Fruit fly (Drosophila melanogaster) whole organism, embryonic: ENCODE results near the gene CG43438.

Experiments used
- Asciz ChIP-seq: fragments of 200-800 bp; sonication (Bioruptor generic); optimal IDR thresholded peaks from 2 replicates; lab custom pipeline; 2017; ENCODE audit warnings: missing biosample characterization, mild to moderate bottlenecking, missing genetic modification characterization, missing genetic modification reagents
- Bgb ChIP-seq: fragments of 200-800 bp; sonication (Bioruptor generic); IDR thresholded peaks from 2 replicates; pipeline ENCODE4 v1.3.6; 2022; ENCODE audit warnings: missing biosample characterization, missing genetic modification characterization; ENCODE audit not compliant: partially characterized antibody
- CG10267 ChIP-seq: fragments of 200-800 bp; sonication (Bioruptor generic); optimal IDR thresholded peaks from 2 replicates; lab custom pipeline; 2018; ENCODE audit warnings: missing biosample characterization, mild to moderate bottlenecking, missing genetic modification characterization, moderate library complexity
- CG11247 ChIP-seq: fragments of 200-800 bp; sonication (Bioruptor generic); IDR thresholded peaks from 2 replicates; pipeline ENCODE4 v1.3.6; 2022; ENCODE audit warnings: missing biosample characterization, missing genetic modification characterization
- CG13775 ChIP-seq: fragments of 200-800 bp; sonication (Bioruptor generic); optimal IDR thresholded peaks from 3 replicates; lab custom pipeline; 2017; ENCODE audit warnings: missing biosample characterization, mild to moderate bottlenecking, missing genetic modification characterization
- CG14441 ChIP-seq: fragments of 200-800 bp; sonication (Bioruptor generic); IDR thresholded peaks from 2 replicates; pipeline ENCODE4 v1.3.6; 2022; ENCODE audit warnings: missing biosample characterization, missing genetic modification characterization
- CG18599 ChIP-seq: fragments of 200-800 bp; sonication (Bioruptor generic); optimal IDR thresholded peaks from 3 replicates; lab custom pipeline; 2017; ENCODE audit warnings: missing biosample characterization, missing genetic modification characterization, mild to moderate bottlenecking, moderate library complexity, missing genetic modification reagents
- CG2202 ChIP-seq: fragments of 200-800 bp; sonication (Bioruptor generic); optimal IDR thresholded peaks from 2 replicates; lab custom pipeline; 2018; ENCODE audit warnings: missing biosample characterization, mild to moderate bottlenecking, missing genetic modification characterization
- CG3163 ChIP-seq: fragments of 200-800 bp; sonication (Bioruptor generic); optimal IDR thresholded peaks from 3 replicates; lab custom pipeline; 2016; ENCODE audit warnings: missing biosample characterization, missing genetic modification characterization
- CG3995 ChIP-seq: fragments of 200-800 bp; sonication (Bioruptor generic); optimal IDR thresholded peaks from 3 replicates; lab custom pipeline; 2016; ENCODE audit warnings: missing biosample characterization, missing genetic modification characterization
- CG4730 ChIP-seq: fragments of 200-800 bp; sonication (Bioruptor generic); IDR thresholded peaks from 2 replicates; pipeline ENCODE4 v1.3.6; 2022; ENCODE audit warnings: missing biosample characterization, missing genetic modification characterization
- CG7963 ChIP-seq: fragments of 200-800 bp; sonication (Bioruptor generic); IDR thresholded peaks from 3 replicates; pipeline ENCODE4 v1.3.6; 2022; ENCODE audit warnings: missing biosample characterization, missing genetic modification characterization; ENCODE audit not compliant: partially characterized antibody
- CG8388 ChIP-seq: fragments of 200-800 bp; sonication (Bioruptor generic); optimal IDR thresholded peaks from 2 replicates; lab custom pipeline; 2019; ENCODE audit warnings: missing biosample characterization, mild to moderate bottlenecking, missing genetic modification characterization, moderate library complexity
- CG9797 ChIP-seq: fragments of 200-800 bp; sonication (Bioruptor generic); optimal IDR thresholded peaks from 3 replicates; lab custom pipeline; 2018; ENCODE audit warnings: missing biosample characterization, mild to moderate bottlenecking, missing genetic modification characterization
- CTCF ChIP-seq: fragments of 200-800 bp; sonication (Bioruptor generic); optimal IDR thresholded peaks from 2 replicates; lab custom pipeline; 2017; ENCODE audit warnings: missing biosample characterization, mild to moderate bottlenecking, missing genetic modification characterization, moderate library complexity
- Deaf1 ChIP-seq: fragments of 200-800 bp; optimal IDR thresholded peaks from 3 replicates; lab custom pipeline; 2019; ENCODE audit warnings: missing biosample characterization, mild to moderate bottlenecking, missing genetic modification characterization, moderate library complexity
- E2f2 ChIP-seq: fragments of 200-800 bp; sonication (Bioruptor generic); IDR thresholded peaks from 2 replicates; pipeline ENCODE4 v1.3.6; 2022; ENCODE audit warnings: missing biosample characterization, missing genetic modification characterization
- ERR ChIP-seq: fragments of 200-800 bp; sonication (Bioruptor generic); optimal IDR thresholded peaks from 2 replicates; lab custom pipeline; 2016; ENCODE audit warnings: missing biosample characterization, missing genetic modification characterization
- Eip74EF ChIP-seq, 2 experiments: fragments of 200-800 bp in 1 of 2; fragments of >200 bp in 1 of 2; sonication (Bioruptor generic) in 1 of 2; optimal IDR thresholded peaks; 2 replicates each; lab custom pipeline; 2017 to 2019; ENCODE audit warnings: missing biosample characterization in 2 of 2, missing genetic modification characterization in 2 of 2, mild to moderate bottlenecking in 1 of 2, moderate library complexity in 1 of 2
- Elba2 ChIP-seq: fragments of 200-800 bp; sonication (Bioruptor generic); optimal IDR thresholded peaks from 3 replicates; lab custom pipeline; 2016; ENCODE audit warnings: missing biosample characterization, missing genetic modification characterization
- Myb ChIP-seq: fragments of 200-800 bp; sonication (Bioruptor generic); optimal IDR thresholded peaks from 2 replicates; lab custom pipeline; 2016; ENCODE audit warnings: missing biosample characterization, missing genetic modification characterization
- Side ChIP-seq: fragments of 200-800 bp; sonication (Bioruptor generic); optimal IDR thresholded peaks from 2 replicates; lab custom pipeline; 2016; ENCODE audit warnings: missing biosample characterization, missing genetic modification characterization
- Sry-β ChIP-seq: fragments of 200-800 bp; sonication (Bioruptor generic); optimal IDR thresholded peaks from 2 replicates; lab custom pipeline; 2018; ENCODE audit warnings: missing biosample characterization, mild to moderate bottlenecking, missing genetic modification characterization, moderate library complexity
- chm ChIP-seq: fragments of 200-800 bp; sonication (Bioruptor generic); IDR thresholded peaks from 2 replicates; pipeline ENCODE4 v1.3.6; 2022; ENCODE audit warnings: missing biosample characterization, missing genetic modification characterization
- emc ChIP-seq: fragments of 200-800 bp; sonication (Bioruptor generic); optimal IDR thresholded peaks from 2 replicates; lab custom pipeline; 2016; ENCODE audit warnings: missing biosample characterization, missing genetic modification characterization
- gce ChIP-seq: fragments of 200-800 bp; sonication (Bioruptor generic); IDR thresholded peaks from 3 replicates; pipeline ENCODE4 v1.3.6; 2022; ENCODE audit warnings: missing biosample characterization, missing genetic modification characterization
- jumu ChIP-seq: fragments of 200-800 bp; sonication (Bioruptor generic); optimal IDR thresholded peaks from 3 replicates; lab custom pipeline; 2016; ENCODE audit warnings: missing biosample characterization, missing genetic modification characterization
- lbe ChIP-seq: fragments of 200-800 bp; sonication (Bioruptor generic); optimal IDR thresholded peaks from 2 replicates; lab custom pipeline; 2016; ENCODE audit warnings: missing biosample characterization, mild to moderate bottlenecking, missing genetic modification characterization
- lola ChIP-seq, 3 experiments: fragments of >200 bp in 2 of 3; fragments of 200-800 bp in 1 of 3; sonication (Bioruptor generic) in 1 of 3; optimal IDR thresholded peaks; 2 replicates each; lab custom pipeline; 2017 to 2019; ENCODE audit warnings: missing biosample characterization in 3 of 3, missing genetic modification characterization in 3 of 3, mild to moderate bottlenecking in 1 of 3, moderate library complexity in 1 of 3
- mld ChIP-seq: fragments of 200-800 bp; sonication (Bioruptor generic); IDR thresholded peaks from 3 replicates; pipeline ENCODE4 v1.3.6; 2022; ENCODE audit warnings: missing biosample characterization, missing genetic modification characterization; ENCODE audit not compliant: partially characterized antibody
- nom ChIP-seq: fragments of 200-800 bp; sonication (Bioruptor generic); optimal IDR thresholded peaks from 2 replicates; lab custom pipeline; 2017; ENCODE audit warnings: missing biosample characterization, missing genetic modification characterization, mild to moderate bottlenecking, moderate library complexity, missing genetic modification reagents
- onecut ChIP-seq: fragments of 200-800 bp; sonication (Bioruptor generic); IDR thresholded peaks from 2 replicates; pipeline ENCODE4 v1.3.6; 2022; ENCODE audit warnings: missing biosample characterization, missing genetic modification characterization
- pfk ChIP-seq: fragments of 200-800 bp; sonication (Bioruptor generic); optimal IDR thresholded peaks from 2 replicates; lab custom pipeline; 2018; ENCODE audit warnings: missing biosample characterization, mild to moderate bottlenecking, missing genetic modification characterization, moderate library complexity
- pho ChIP-seq: fragments of 200-800 bp; sonication (Bioruptor generic); optimal IDR thresholded peaks from 2 replicates; lab custom pipeline; 2016; ENCODE audit warnings: missing biosample characterization, missing genetic modification characterization
- psq ChIP-seq: fragments of 200-800 bp; sonication (Bioruptor generic); optimal IDR thresholded peaks from 2 replicates; lab custom pipeline; 2017; ENCODE audit warnings: missing biosample characterization, missing genetic modification characterization
- salm ChIP-seq: fragments of 200-800 bp; sonication (Bioruptor generic); optimal IDR thresholded peaks from 2 replicates; lab custom pipeline; 2018; ENCODE audit warnings: missing biosample characterization, mild to moderate bottlenecking, missing genetic modification characterization
- sens ChIP-seq: fragments of 200-800 bp; sonication (Bioruptor generic); peaks from one replicate; lab custom pipeline; 2016; ENCODE audit warnings: missing biosample characterization, missing genetic modification characterization
- slou ChIP-seq: fragments of 200-800 bp; sonication (Bioruptor generic); optimal IDR thresholded peaks from 3 replicates; lab custom pipeline; 2016; ENCODE audit warnings: missing biosample characterization, missing genetic modification characterization
- sr ChIP-seq: fragments of 200-800 bp; sonication (Bioruptor generic); IDR thresholded peaks from 3 replicates; pipeline ENCODE4 v1.3.6; 2022; ENCODE audit warnings: missing biosample characterization, missing genetic modification characterization
- tna ChIP-seq: fragments of 200-800 bp; sonication (Bioruptor generic); IDR thresholded peaks from 2 replicates; pipeline ENCODE4 v1.3.6; 2022; ENCODE audit warnings: missing biosample characterization, missing genetic modification characterization; ENCODE audit not compliant: partially characterized antibody
- trem ChIP-seq: fragments of 200-800 bp; optimal IDR thresholded peaks from 3 replicates; lab custom pipeline; 2019; ENCODE audit warnings: missing biosample characterization, mild to moderate bottlenecking, missing genetic modification characterization, moderate library complexity
- wek ChIP-seq: fragments of 200-800 bp; sonication (Bioruptor generic); optimal IDR thresholded peaks from 3 replicates; lab custom pipeline; 2018; ENCODE audit warnings: missing biosample characterization, mild to moderate bottlenecking, missing genetic modification characterization, moderate library complexity

Gene CG43438

dm6 chr2L:11516526-11517441, 19.2 kb upstream of the CG43438 start, which contains the start of the genes Dlg5 and CG4970 (continued):
- TF ChIP-seq CG18599 (GFP tag; lab: Kevin White, UChicago) (peak; percentile 37), Myb (GFP tag; lab: Kevin White, UChicago) (peak; percentile 51), CG9797 (peak; percentile 72), jumu (GFP tag; lab: Kevin White, UChicago) (peak; percentile 2), trem (tag; lab: Kevin White, UChicago) (peak; percentile 93), lola (GFP tag; optimal IDR thresholded peaks at IDR 0.05; lab: Kevin White, UChicago) (peak in 1 of 3 experiments; percentile 71), E2f2 (GFP tag; lab: Robert Waterston, UW) (peak; percentile 77), slou (GFP tag; lab: Kevin White, UChicago) (peak; percentile 26), Deaf1 (peak; percentile 10), tna (GFP tag; lab: Robert Waterston, UW) (peak; percentile 69), CG4730 (GFP tag; lab: Robert Waterston, UW) (no peak), Elba2 (GFP tag; lab: Kevin White, UChicago) (peak; percentile 63), CG2202 (tag; lab: Kevin White, UChicago) (no peak), CG14441 (GFP tag; lab: Robert Waterston, UW) (no peak), CG3995 (GFP tag; lab: Kevin White, UChicago) (peak; percentile 12), mld (GFP tag; lab: Robert Waterston, UW) (no peak), onecut (GFP tag; lab: Robert Waterston, UW) (peak; percentile 40; the same call in 1 of the 2 replicates), emc (GFP tag; lab: Kevin White, UChicago) (no peak), sens (GFP tag; lab: Kevin White, UChicago) (peak; percentile 57), Asciz (GFP tag; lab: Kevin White, UChicago) (no peak), wek (no peak), Eip74EF (GFP tag; optimal IDR thresholded peaks at IDR 0.05; lab: Kevin White, UChicago) (no peak)

- TF ChIP-seq CG13775 (GFP tag; lab: Kevin White, UChicago) = no peak
These were observed 16.4 kb upstream of the CG43438 start, which contains the start of gene CG14929 for dm6 chr2L:11519532-11519931. TSS of gene CG14929 (plus strand) at chr2L:11519832.

DNA sequence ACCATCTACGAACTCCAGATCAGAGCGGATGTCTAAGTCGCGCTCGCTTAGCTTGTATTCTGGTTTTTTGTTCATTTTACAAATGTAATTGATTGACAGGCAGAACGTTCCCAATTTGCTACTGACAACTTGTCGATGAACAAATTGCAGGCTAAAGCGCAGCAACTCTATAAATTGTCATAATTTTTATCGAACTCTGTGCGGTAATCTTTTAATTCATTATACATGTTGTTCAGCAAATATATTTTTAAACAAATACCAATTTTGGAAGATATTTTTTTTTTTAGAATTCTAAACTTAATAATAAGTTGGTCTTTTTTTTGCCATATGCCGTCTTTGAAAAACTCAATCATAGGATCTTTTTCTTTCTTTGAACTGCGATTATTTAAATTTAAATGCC, 14.8 kb upstream of the CG43438 start, which contains the start of gene CG14930:
CG14930 (minus strand) TSS at position 101 of the 400 bp plus-strand sequence.
- TF ChIP-seq CG3163 (no peak), pfk (GFP tag; lab: Kevin White, UChicago) (no peak), sr (GFP tag; lab: Robert Waterston, UW) (no peak), salm (tag; lab: Kevin White, UChicago) (no peak), CTCF (GFP tag; lab: Kevin White, UChicago) (no peak), Sry-β (GFP tag; lab: Kevin White, UChicago) (no peak), CG11247 (GFP tag; lab: Robert Waterston, UW) (no peak), psq (GFP tag; lab: Kevin White, UChicago) (no peak), nom (GFP tag; lab: Kevin White, UChicago) (no peak), CG10267 (tag; lab: Kevin White, UChicago) (no peak), gce (GFP tag; lab: Robert Waterston, UW) (no peak), CG8388 (no peak), lbe (GFP tag; lab: Kevin White, UChicago) (no peak), Bgb (no peak), Side (no peak), ERR (GFP tag; lab: Kevin White, UChicago) (no peak), CG7963 (GFP tag; lab: Robert Waterston, UW) (no peak), chm (no peak), pho (GFP tag; lab: Kevin White, UChicago) (no peak)
